Worm (Caenorhabditis elegans): ENCODE measurements around the gene mrpl-21.

mrpl-21 gene

ce11 chrIII:4232811-4233269 lies 10.5 kb downstream of the mrpl-21 start, which contains the start of gene nhr-20:
Gene nhr-20, minus strand, starts transcription at chrIII:4233219.
- TF ChIP-seq ceh-83 (GFP tag; optimal IDR thresholded peaks at IDR 0.05) (no peak), hlh-1 (tag; optimal IDR thresholded peaks at IDR 0.05) (no peak), elt-3 (tag; optimal IDR thresholded peaks at IDR 0.05) (no peak), unc-39 (tag; optimal IDR thresholded peaks at IDR 0.05) (no peak), lsy-2 (tag; optimal IDR thresholded peaks at IDR 0.05) (no peak), nhr-12 (tag; optimal IDR thresholded peaks at IDR 0.05) (no peak)

ce11 chrIII:4231372-4231771 lies 12.0 kb downstream of the mrpl-21 start:
- TF ChIP-seq unc-120 (tag; optimal IDR thresholded peaks at IDR 0.05; ENCODE audit: poor library complexity, severe bottlenecking) (no peak), mls-2 (tag; optimal IDR thresholded peaks at IDR 0.05) (no peak), elt-1 (tag; optimal IDR thresholded peaks at IDR 0.05; ENCODE audit: borderline replicate concordance, insufficient read depth) (no peak), elt-3 (tag; optimal IDR thresholded peaks at IDR 0.05) (no peak), hlh-1 (tag; optimal IDR thresholded peaks at IDR 0.05) (no peak), drap-1 (GFP tag; optimal IDR thresholded peaks at IDR 0.05) (no peak), lin-32 (GFP tag; optimal IDR thresholded peaks at IDR 0.05) (no peak), nhr-2 (tag; optimal IDR thresholded peaks at IDR 0.05) (no peak), M03D4.4 (tag; optimal IDR thresholded peaks at IDR 0.05) (no peak), unc-39 (tag; optimal IDR thresholded peaks at IDR 0.05) (no peak), snpc-4 (tag; optimal IDR thresholded peaks at IDR 0.05) (no peak), nhr-28 (tag; optimal IDR thresholded peaks at IDR 0.05) (no peak), pha-4 (tag; optimal IDR thresholded peaks at IDR 0.05) (no peak), zip-8 (tag; optimal IDR thresholded peaks at IDR 0.05) (no peak), lin-13 (tag; optimal IDR thresholded peaks at IDR 0.05) (no peak), ceh-39 (tag; optimal IDR thresholded peaks at IDR 0.05) (no peak), sptf-1 (tag; optimal IDR thresholded peaks at IDR 0.05) (no peak), unc-62 (GFP tag; optimal IDR thresholded peaks at IDR 0.05) (no peak), sem-2 (GFP tag; optimal IDR thresholded peaks at IDR 0.05) (no peak)

DNA sequence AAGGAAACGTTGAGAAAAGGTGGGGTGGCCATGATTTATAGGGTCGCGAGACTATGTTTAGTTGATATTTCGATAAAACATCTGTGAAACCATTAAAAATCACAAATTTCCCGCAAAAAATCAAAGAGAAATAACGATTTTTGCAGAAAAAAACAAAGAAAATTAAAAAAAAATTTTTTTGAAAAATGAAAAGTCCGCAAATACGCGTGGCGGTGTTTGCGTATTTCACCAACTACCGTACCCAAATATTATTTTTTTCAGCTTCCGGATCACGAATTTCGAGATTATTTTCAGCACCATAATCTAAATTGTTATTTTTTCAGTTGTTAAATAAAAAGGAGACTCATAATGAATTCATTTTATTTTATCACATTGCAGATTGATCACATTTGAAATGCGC lies 13.3 kb downstream of the mrpl-21 start:
- TF ChIP-seq ceh-83 (GFP tag; optimal IDR thresholded peaks at IDR 0.05) = no peak
- TF ChIP-seq lsy-2 (tag; optimal IDR thresholded peaks at IDR 0.05) = peak; percentile 52
- no peak for TF ChIP-seq nhr-12 (tag; optimal IDR thresholded peaks at IDR 0.05)
- no peak for TF ChIP-seq M03D4.4 (tag; optimal IDR thresholded peaks at IDR 0.05)

DNA sequence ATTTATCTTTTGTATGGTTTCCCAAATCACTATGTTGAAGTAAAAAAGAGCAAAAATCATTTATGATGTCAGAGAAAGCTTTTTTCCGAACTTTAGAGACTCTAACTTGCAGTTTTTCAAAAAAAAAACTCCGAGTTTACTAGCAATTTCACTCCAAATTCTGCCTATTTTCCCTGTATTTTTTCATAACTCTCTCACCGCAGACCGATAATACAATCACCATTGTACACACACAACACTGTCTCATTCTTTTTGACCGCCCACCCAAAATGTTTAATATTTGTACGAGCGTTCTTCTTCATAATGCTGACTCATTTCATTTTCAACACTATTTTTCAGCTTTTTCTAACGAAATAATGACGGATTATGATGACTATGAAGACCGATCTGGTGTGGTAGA lies 14.5 kb downstream of the mrpl-21 start, which contains the start of gene F43C1.5:
TSS of gene F43C1.5 (plus strand) at position 301 of the 400 bp plus-strand sequence.
- TF ChIP-seq nhr-12 (tag; optimal IDR thresholded peaks at IDR 0.05) (no peak), ceh-43 (GFP tag; optimal IDR thresholded peaks at IDR 0.05) (no peak), flh-1 (GFP tag; optimal IDR thresholded peaks at IDR 0.05) (no peak), lsy-2 (tag; optimal IDR thresholded peaks at IDR 0.05) (no peak), ham-2 (GFP tag; optimal IDR thresholded peaks at IDR 0.05) (no peak), blmp-1 (tag; optimal IDR thresholded peaks at IDR 0.05) (no peak), elt-1 (tag; optimal IDR thresholded peaks at IDR 0.05; ENCODE audit: borderline replicate concordance, insufficient read depth) (no peak)

DNA sequence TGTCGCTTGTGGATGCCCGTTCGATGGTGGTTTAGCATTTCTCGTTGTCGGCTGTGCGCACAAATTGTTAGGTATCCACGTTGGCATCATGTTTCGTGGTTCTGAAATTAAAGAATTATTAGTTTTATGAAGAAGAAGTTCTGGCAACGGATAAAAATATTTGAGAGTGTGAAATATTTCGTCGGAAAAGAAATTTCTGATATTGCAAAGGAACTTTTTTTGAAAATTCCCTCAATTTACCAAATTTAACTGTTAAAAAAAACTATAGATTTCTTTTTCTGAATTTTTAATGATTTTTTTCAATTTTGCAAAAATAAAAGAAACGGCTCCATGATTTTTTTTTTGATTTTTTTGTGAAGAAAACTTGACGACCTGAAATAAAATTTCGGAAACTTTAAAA lies 15.4 kb downstream of the mrpl-21 start, which contains the start of gene mpk-1:
TSS of gene mpk-1 (minus strand) at position 101 of the 400 bp plus-strand sequence.
- no peak for TF ChIP-seq ztf-11 (tag; optimal IDR thresholded peaks at IDR 0.05)
- TF ChIP-seq sem-2 (GFP tag; optimal IDR thresholded peaks at IDR 0.05) = no peak
- no peak for TF ChIP-seq drap-1 (GFP tag; optimal IDR thresholded peaks at IDR 0.05)
- no peak for TF ChIP-seq ceh-83 (GFP tag; optimal IDR thresholded peaks at IDR 0.05)
- TF ChIP-seq tbx-8 (GFP tag; optimal IDR thresholded peaks at IDR 0.05) = no peak
- no peak for TF ChIP-seq nhr-28 (tag; optimal IDR thresholded peaks at IDR 0.05)
- TF ChIP-seq lsy-2 (tag; optimal IDR thresholded peaks at IDR 0.05) = no peak
- TF ChIP-seq elt-3 (tag; optimal IDR thresholded peaks at IDR 0.05) = no peak
- TF ChIP-seq lin-32 (GFP tag; optimal IDR thresholded peaks at IDR 0.05) = no peak
- no peak for TF ChIP-seq blmp-1 (tag; optimal IDR thresholded peaks at IDR 0.05)
- no peak for TF ChIP-seq zip-8 (tag; optimal IDR thresholded peaks at IDR 0.05)
- TF ChIP-seq cnd-1 (tag; optimal IDR thresholded peaks at IDR 0.05) = no peak
- TF ChIP-seq mab-5 (tag; optimal IDR thresholded peaks at IDR 0.05) = no peak

DNA sequence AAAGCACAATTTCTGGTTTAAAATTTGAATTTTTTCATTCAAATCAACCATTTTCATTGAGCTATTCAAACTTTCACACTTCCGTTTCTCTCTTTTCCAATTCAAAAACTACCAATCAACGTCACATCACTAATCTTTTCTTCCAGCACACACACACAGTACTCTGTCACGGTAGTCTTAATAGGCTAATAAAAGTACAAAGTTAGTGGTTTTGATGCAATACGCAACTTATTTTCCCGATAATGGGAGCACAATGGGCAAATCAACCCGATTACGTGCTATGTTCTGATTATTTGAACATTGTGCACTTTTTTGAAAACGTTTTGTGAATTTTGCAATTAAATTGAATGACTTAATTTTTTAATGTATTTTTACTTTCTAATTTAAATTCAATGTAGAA lies 16.0 kb downstream of the mrpl-21 start:
- TF ChIP-seq ces-1 (GFP tag; optimal IDR thresholded peaks at IDR 0.05) (no peak), unc-39 (tag; optimal IDR thresholded peaks at IDR 0.05) (no peak), elt-3 (tag; optimal IDR thresholded peaks at IDR 0.05) (no peak), sem-2 (GFP tag; optimal IDR thresholded peaks at IDR 0.05) (no peak), ceh-83 (GFP tag; optimal IDR thresholded peaks at IDR 0.05) (no peak), elt-1 (tag; optimal IDR thresholded peaks at IDR 0.05; ENCODE audit: borderline replicate concordance, insufficient read depth) (no peak), tbx-8 (GFP tag; optimal IDR thresholded peaks at IDR 0.05) (no peak), lin-13 (tag; optimal IDR thresholded peaks at IDR 0.05) (no peak), nhr-12 (tag; optimal IDR thresholded peaks at IDR 0.05) (no peak), M03D4.4 (tag; optimal IDR thresholded peaks at IDR 0.05) (no peak), zip-8 (tag; optimal IDR thresholded peaks at IDR 0.05) (no peak), pha-4 (tag; optimal IDR thresholded peaks at IDR 0.05) (no peak), nhr-237 (tag; optimal IDR thresholded peaks at IDR 0.05) (no peak), mep-1 (tag; optimal IDR thresholded peaks at IDR 0.05) (no peak), ceh-43 (GFP tag; optimal IDR thresholded peaks at IDR 0.05) (no peak), drap-1 (GFP tag; optimal IDR thresholded peaks at IDR 0.05) (no peak), unc-120 (tag; optimal IDR thresholded peaks at IDR 0.05; ENCODE audit: poor library complexity, severe bottlenecking) (no peak), snpc-4 (tag; optimal IDR thresholded peaks at IDR 0.05) (no peak), ztf-11 (tag; optimal IDR thresholded peaks at IDR 0.05) (no peak)

Measured in whole organism, mixed stage, embryonic.